Fruit fly (Drosophila melanogaster): ENCODE measurements around the gene CG42564.
A peak's percentile ranks its signal among the peaks of the same experiment; 100 is the strongest.

Gene CG42564

DNA sequence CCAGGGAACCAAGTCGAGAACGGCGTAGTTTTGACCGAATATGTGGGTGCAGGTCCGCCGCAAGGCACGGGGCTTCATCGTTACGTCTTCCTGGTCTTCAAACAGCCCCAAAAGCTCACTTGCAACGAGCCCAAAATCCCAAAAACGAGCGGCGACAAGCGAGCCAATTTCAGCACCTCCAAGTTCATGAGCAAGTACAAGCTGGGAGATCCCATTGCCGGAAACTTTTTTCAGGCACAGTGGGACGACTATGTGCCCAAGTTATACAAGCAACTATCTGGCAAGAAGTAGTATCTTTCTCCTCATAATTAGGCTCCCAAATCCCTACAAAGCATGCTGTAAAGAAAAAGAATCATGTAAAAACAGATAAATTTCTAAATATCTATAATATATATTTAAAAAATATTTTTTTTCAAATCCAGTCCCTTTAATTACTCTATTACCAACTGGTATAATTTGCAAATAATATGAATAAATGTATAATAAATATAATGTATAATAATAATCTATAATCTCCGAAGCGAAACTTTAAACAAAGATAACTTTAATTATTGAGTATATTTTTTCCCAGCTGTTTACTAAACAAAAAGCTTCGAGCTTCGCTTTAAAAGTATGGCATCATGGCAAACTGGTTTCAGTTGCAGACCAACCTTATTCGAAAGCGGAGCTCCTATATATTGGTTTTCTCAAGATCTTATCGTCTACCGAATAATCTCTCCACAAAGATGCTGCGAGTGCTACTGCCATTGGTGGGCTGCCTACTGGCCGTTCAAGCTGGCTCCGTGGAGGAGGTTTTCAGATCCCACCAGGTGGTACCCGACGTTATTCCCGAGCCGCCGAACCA, 30.7 kb upstream of the CG42564 start, which contains the start of gene CG17919:
Gene CG17919 (plus strand): TSS at position 634 of the 844 bp plus-strand sequence.
- TF ChIP-seq CG13204 (GFP tag; optimal IDR thresholded peaks at IDR 0.05) (no peak), CG34367 (tag; optimal IDR thresholded peaks at IDR 0.05) (no peak), D1 (tag; optimal IDR thresholded peaks at IDR 0.05) (peak; percentile 11), Pif1A (GFP tag; optimal IDR thresholded peaks at IDR 0.05) (peak; percentile 12), CG12605 (GFP tag; IDR thresholded peaks at IDR 0.05) (no peak), CG8301 (tag; optimal IDR thresholded peaks at IDR 0.05) (no peak), fd96Ca (GFP tag; IDR thresholded peaks at IDR 0.05) (peak; percentile 34; the same call in 1 of the 3 replicates), Ets98B (GFP tag; IDR thresholded peaks at IDR 0.05) (peak; percentile 6; the same call in 1 of the 2 replicates), Snoo (tag; optimal IDR thresholded peaks at IDR 0.05) (no peak), Pif1B (GFP tag; optimal IDR thresholded peaks at IDR 0.05) (peak; percentile 26), CG32121 (GFP tag; IDR thresholded peaks at IDR 0.05) (0 out of 2 replicates have a peak, but pooled peaks have one; percentile 12), rn (GFP tag; IDR thresholded peaks at IDR 0.05) (no peak), CG9948 (tag; optimal IDR thresholded peaks at IDR 0.05) (no peak), CG4496 (GFP tag; IDR thresholded peaks at IDR 0.05) (no peak), CG8159 (tag; optimal IDR thresholded peaks at IDR 0.05) (peak; percentile 8), EcR (GFP tag; optimal IDR thresholded peaks at IDR 0.05) (no peak), CG15710 (tag; optimal IDR thresholded peaks at IDR 0.05) (no peak), CG14655 (GFP tag; optimal IDR thresholded peaks at IDR 0.05) (no peak), CG10348 (GFP tag; IDR thresholded peaks at IDR 0.05) (no peak)

DNA sequence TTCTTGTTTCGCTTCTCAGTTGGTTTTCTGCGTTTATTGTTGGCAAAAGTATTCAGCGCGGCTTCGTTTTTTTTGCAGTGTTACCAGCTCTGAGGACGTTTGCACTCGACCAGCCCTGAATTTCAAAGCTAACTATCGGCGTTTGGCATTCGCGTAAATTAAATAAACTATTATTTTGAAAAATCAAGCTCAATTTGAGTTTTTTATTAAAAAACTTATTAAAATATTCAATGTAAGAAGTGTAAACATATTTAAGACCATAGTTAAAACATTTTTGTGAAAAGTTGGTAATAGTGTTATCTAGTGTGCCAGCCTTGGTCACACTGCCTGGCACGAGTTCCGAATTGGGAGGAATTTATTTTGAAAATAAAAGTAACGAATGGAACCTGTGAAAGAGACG, 28.5 kb upstream of the CG42564 start, which contains the start of the genes SmD2 and CG18048:
Gene SmD2 (minus strand): TSS at position 98 of the 400 bp plus-strand sequence.
Gene CG18048 (plus strand): TSS at position 298 of the 400 bp plus-strand sequence.
- TF ChIP-seq Pif1A (GFP tag; optimal IDR thresholded peaks at IDR 0.05) (no peak), Pif1B (GFP tag; optimal IDR thresholded peaks at IDR 0.05) (no peak), CG34367 (tag; optimal IDR thresholded peaks at IDR 0.05) (no peak), CG10348 (GFP tag; IDR thresholded peaks at IDR 0.05) (no peak), Ets98B (GFP tag; IDR thresholded peaks at IDR 0.05) (no peak), CG32121 (GFP tag; IDR thresholded peaks at IDR 0.05) (no peak), EcR (GFP tag; optimal IDR thresholded peaks at IDR 0.05) (no peak), rn (GFP tag; IDR thresholded peaks at IDR 0.05) (no peak), Snoo (tag; optimal IDR thresholded peaks at IDR 0.05) (no peak), CG13204 (GFP tag; optimal IDR thresholded peaks at IDR 0.05) (no peak)

DNA sequence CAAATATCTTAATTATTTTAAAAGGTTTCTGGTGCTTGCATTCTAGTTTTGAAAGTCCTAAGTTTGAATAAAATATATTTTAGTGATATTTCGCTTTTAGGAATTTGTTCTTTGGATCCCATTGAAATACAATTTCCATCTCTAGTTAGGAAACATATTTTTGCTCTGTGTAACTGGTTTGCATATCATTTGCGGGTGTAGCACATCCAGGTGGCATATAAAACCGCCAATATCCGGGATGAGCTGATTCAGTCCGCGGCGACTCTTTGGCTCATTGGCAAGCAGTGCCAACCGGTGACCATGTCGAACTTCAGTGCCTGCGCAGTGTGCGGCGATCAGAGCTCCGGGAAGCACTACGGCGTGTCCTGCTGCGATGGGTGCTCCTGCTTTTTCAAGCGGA, 25.3 kb upstream of the CG42564 start, which contains the start of gene Hr83:
Gene Hr83 (plus strand): TSS at position 301 of the 400 bp plus-strand sequence.
- TF ChIP-seq CG32121 (GFP tag; IDR thresholded peaks at IDR 0.05) (no peak), Ets98B (GFP tag; IDR thresholded peaks at IDR 0.05) (no peak), CG15710 (tag; optimal IDR thresholded peaks at IDR 0.05) (no peak), CG4496 (GFP tag; IDR thresholded peaks at IDR 0.05) (no peak), fd96Ca (GFP tag; IDR thresholded peaks at IDR 0.05) (no peak), CG8301 (tag; optimal IDR thresholded peaks at IDR 0.05) (no peak), CG10348 (GFP tag; IDR thresholded peaks at IDR 0.05) (no peak), CG12605 (GFP tag; IDR thresholded peaks at IDR 0.05) (no peak), Snoo (tag; optimal IDR thresholded peaks at IDR 0.05) (no peak), CG14655 (GFP tag; optimal IDR thresholded peaks at IDR 0.05) (no peak)

DNA sequence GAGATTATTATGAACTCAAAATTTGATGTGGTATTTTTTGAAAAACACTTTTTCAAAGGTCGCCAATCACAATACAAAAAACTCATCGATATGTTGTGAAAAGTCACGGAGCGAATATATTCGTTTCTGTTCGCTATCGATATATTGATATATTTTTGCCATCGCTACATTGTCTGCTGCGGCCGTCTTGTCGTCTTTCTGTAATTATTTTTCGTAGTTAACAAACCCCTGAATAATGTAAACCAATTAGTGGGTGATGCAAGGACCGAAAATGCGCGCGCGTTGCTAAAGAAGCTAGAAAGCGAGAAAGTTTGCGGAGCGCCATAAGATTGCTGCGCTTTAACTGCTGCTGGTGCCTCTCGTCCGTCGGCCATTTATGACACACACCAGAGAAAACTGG, 23.5 kb upstream of the CG42564 start, which contains the start of gene Pak:
Gene Pak (plus strand): TSS at position 142 of the 400 bp plus-strand sequence.
- TF ChIP-seq CG17806 (tag; optimal IDR thresholded peaks at IDR 0.05), result no peak
- TF ChIP-seq CG8159 (tag; optimal IDR thresholded peaks at IDR 0.05), result no peak
- no peak for TF ChIP-seq CG10348 (GFP tag; IDR thresholded peaks at IDR 0.05)
- TF ChIP-seq CG8301 (tag; optimal IDR thresholded peaks at IDR 0.05), result no peak
- no peak for TF ChIP-seq rn (GFP tag; IDR thresholded peaks at IDR 0.05)
- no peak for TF ChIP-seq CG4496 (GFP tag; IDR thresholded peaks at IDR 0.05)
- TF ChIP-seq fd96Ca (GFP tag; IDR thresholded peaks at IDR 0.05), result no peak
- TF ChIP-seq gl (tag; optimal IDR thresholded peaks at IDR 0.05), result no peak

DNA sequence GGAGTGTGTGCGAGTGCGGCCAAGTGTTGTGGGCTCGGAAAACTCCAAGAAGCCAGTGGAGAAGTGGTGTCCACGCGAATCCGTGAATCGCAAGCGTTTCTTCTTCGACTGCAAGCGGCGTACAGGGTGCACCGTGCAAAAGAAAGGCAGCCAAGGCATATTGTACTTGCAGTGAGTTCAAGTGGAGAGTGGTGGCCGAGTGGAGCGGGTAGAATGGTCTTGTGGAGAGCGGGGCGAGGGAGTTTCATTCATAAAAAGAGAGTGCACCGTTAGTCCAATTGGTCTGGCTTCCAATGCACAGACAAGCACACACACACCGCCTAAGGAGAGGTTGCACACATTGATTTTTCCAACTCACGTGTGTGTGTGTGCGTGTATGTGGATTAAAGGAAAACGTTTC, 23.1 kb upstream of the CG42564 start:
- TF ChIP-seq EcR (GFP tag; optimal IDR thresholded peaks at IDR 0.05) (peak; percentile 23), Pif1A (GFP tag; optimal IDR thresholded peaks at IDR 0.05) (no peak), CG4496 (GFP tag; IDR thresholded peaks at IDR 0.05) (peak; percentile 16; the same call in 1 of the 3 replicates)

DNA sequence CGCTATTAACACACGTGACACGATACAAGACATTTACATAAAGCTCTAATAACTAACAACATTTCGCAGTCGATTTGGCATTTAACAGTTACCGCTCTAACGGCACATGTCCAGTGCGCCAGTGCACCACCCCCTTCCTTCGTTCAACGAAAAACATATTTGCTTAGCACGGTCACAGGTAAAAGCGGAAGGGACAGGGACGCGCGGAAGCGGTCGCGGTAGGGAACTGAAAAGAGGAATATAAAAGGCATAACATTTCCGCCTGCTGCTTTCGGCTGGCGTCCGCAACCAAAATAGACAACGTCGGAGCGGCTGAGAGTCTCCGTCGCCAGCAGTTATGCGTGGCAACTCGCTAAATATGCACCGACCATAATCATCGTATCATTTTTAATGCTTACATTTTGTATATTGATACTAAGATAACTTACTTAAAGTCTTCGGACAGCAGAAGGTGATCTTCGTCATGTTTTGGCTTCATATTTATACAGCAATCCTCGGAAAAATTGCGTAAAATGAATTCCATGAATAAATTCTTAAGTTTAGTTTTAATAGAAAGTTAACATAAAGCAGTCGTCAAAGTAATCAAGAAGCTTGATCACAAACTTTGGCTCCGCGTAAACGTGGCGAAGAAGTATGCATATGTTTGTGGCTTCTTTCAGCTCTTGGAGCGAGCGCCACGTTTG, 22.4 kb upstream of the CG42564 start:
- peak; percentile 30 for TF ChIP-seq CG9948 (tag; optimal IDR thresholded peaks at IDR 0.05)
- no peak for TF ChIP-seq gl (tag; optimal IDR thresholded peaks at IDR 0.05)
- no peak for TF ChIP-seq D1 (tag; optimal IDR thresholded peaks at IDR 0.05)
- TF ChIP-seq EcR (GFP tag; optimal IDR thresholded peaks at IDR 0.05), result no peak
- no peak for TF ChIP-seq CG12605 (GFP tag; IDR thresholded peaks at IDR 0.05)
- TF ChIP-seq Snoo (tag; optimal IDR thresholded peaks at IDR 0.05), result no peak
- TF ChIP-seq CG14655 (GFP tag; optimal IDR thresholded peaks at IDR 0.05), result peak; percentile 80
- peak; percentile 31 for TF ChIP-seq CG17806 (tag; optimal IDR thresholded peaks at IDR 0.05)
- 0 out of 3 replicates have a peak, but pooled peaks have one; percentile 5 for TF ChIP-seq CG4496 (GFP tag; IDR thresholded peaks at IDR 0.05)
- TF ChIP-seq CG15710 (tag; optimal IDR thresholded peaks at IDR 0.05), result peak; percentile 26
- TF ChIP-seq CG13204 (GFP tag; optimal IDR thresholded peaks at IDR 0.05), result no peak
- no peak for TF ChIP-seq CG10348 (GFP tag; IDR thresholded peaks at IDR 0.05)
- peak; percentile 75 for TF ChIP-seq CG8301 (tag; optimal IDR thresholded peaks at IDR 0.05)
- TF ChIP-seq Pif1B (GFP tag; optimal IDR thresholded peaks at IDR 0.05), result peak; percentile 27
- TF ChIP-seq Pif1A (GFP tag; optimal IDR thresholded peaks at IDR 0.05), result peak; percentile 59
- peak; percentile 46; the same call in 1 of the 3 replicates for TF ChIP-seq fd96Ca (GFP tag; IDR thresholded peaks at IDR 0.05)
- peak; percentile 30 for TF ChIP-seq CG8159 (tag; optimal IDR thresholded peaks at IDR 0.05)
- peak; percentile 6 for TF ChIP-seq CG34367 (tag; optimal IDR thresholded peaks at IDR 0.05)
- TF ChIP-seq rn (GFP tag; IDR thresholded peaks at IDR 0.05), result no peak
- peak; percentile 54; the same call in 1 of the 2 replicates for TF ChIP-seq CG32121 (GFP tag; IDR thresholded peaks at IDR 0.05)
- 0 out of 2 replicates have a peak, but pooled peaks have one; percentile 22 for TF ChIP-seq Ets98B (GFP tag; IDR thresholded peaks at IDR 0.05)

All from whole organism, pupa.